Fruit fly (Drosophila melanogaster): ENCODE data around the gene CG31704.

The CG31704 gene

DNA sequence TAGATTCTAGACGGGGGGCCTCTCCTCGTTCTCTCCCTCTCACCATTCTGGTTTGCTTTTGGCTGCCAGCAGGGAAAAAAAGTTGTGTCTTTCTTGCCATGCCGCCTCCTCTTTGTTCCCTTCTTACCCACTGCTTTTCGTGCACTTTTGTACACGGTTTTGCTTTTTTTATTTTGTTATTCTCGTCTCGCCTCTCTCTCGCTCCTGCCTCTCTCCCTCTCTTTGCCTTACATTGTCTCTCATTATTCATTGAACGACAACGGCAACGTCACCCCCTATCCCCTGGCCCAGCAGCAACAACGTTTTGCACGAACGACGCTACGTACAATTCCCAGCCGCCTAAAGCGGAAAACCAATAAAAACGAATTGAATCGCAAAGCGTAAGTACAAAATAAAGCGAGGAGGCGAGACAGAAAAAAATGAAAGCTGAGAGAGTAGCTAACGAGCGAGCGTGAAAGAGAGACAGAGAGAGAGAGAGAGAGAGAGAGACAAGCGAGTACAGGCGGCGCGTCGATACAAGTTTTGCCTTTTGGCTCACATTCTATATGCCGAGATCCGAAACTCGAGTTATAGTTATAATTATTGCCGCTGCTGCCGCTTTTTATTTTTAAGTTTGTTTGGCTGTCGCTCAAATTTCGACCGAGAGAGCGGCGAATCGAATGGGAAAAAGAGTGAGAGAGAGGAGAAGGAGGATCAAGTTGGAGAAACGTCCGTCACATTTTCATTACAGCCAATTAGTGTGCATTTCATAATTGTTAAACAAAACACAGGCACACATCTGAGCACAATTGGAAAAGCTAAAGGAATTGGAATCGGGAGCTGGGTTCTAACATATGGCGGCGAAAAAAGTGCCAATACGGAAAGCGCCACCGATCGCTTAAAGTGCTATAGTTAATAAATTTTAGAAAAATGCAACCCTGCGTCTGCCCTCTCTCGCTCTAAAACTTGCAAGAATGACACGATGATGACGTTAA, 33.5 kb upstream of the CG31704 start (continued):
- TF ChIP-seq CG34224 (GFP tag; IDR thresholded peaks at IDR 0.05; ENCODE audit: partially characterized antibody) (peak; percentile 45; the same call in 2 of the 3 replicates), Adf1 (GFP tag; IDR thresholded peaks at IDR 0.05) (peak; percentile 81), Usf (GFP tag; optimal IDR thresholded peaks at IDR 0.05) (no peak), Doc2 (GFP tag; IDR thresholded peaks at IDR 0.05) (no peak), Mes4 (GFP tag; optimal IDR thresholded peaks at IDR 0.05) (no peak), Jarid2 (GFP tag; optimal IDR thresholded peaks at IDR 0.05) (no peak), chinmo (GFP tag; IDR thresholded peaks at IDR 0.05; ENCODE audit: partially characterized antibody) (peak; percentile 91; the same call in 2 of the 4 replicates), aop (GFP tag; IDR thresholded peaks at IDR 0.05) (no peak), kni (GFP tag; optimal IDR thresholded peaks at IDR 0.05) (peak; percentile 63), CG8478 (optimal IDR thresholded peaks at IDR 0.05) (peak; percentile 64), Mad (GFP tag; optimal IDR thresholded peaks at IDR 0.05) (no peak), Med (GFP tag) (peak; percentile 87), Vsx1 (GFP tag; optimal IDR thresholded peaks at IDR 0.05) (peak; percentile 70), mirr (GFP tag; optimal IDR thresholded peaks at IDR 0.05) (peak; percentile 78), zfh2 (GFP tag; optimal IDR thresholded peaks at IDR 0.05) (no peak), CG32772 (GFP tag; IDR thresholded peaks at IDR 0.05) (peak; percentile 52), cas (GFP tag; IDR thresholded peaks at IDR 0.05) (no peak), hbn (GFP tag; IDR thresholded peaks at IDR 0.05; ENCODE audit: partially characterized antibody) (peak; percentile 45; the same call in 1 of the 2 replicates), gcm2 (GFP tag; optimal IDR thresholded peaks at IDR 0.05) (no peak), da (GFP tag; optimal IDR thresholded peaks at IDR 0.05) (no peak), CG13296 (GFP tag; optimal IDR thresholded peaks at IDR 0.05) (no peak), Gsc (GFP tag; IDR thresholded peaks at IDR 0.05) (no peak), Awh (GFP tag; IDR thresholded peaks at IDR 0.05) (0 out of 2 replicates have a peak, but pooled peaks have one; percentile 15), sens (GFP tag) (peak; percentile 82), CG2129 (GFP tag; IDR thresholded peaks at IDR 0.05; ENCODE audit: partially characterized antibody) (no peak), CG9797 (GFP tag; optimal IDR thresholded peaks at IDR 0.05) (no peak), CG17829 (tag; optimal IDR thresholded peaks at IDR 0.05) (no peak), ab (GFP tag; optimal IDR thresholded peaks at IDR 0.05) (peak; percentile 18), PHDP (tag; optimal IDR thresholded peaks at IDR 0.05) (no peak), Atf6 (GFP tag; IDR thresholded peaks at IDR 0.05) (0 out of 2 replicates have a peak, but pooled peaks have one; percentile 12), odd (GFP tag; optimal IDR thresholded peaks at IDR 0.05) (peak; percentile 22), CG8765 (GFP tag; IDR thresholded peaks at IDR 0.05) (no peak), CG12659 (GFP tag; optimal IDR thresholded peaks at IDR 0.05) (peak; percentile 6), CG8944 (GFP tag; optimal IDR thresholded peaks at IDR 0.05) (no peak), luna (GFP tag; optimal IDR thresholded peaks at IDR 0.05) (no peak), wek (GFP tag; optimal IDR thresholded peaks at IDR 0.05) (no peak), ato (GFP tag; IDR thresholded peaks at IDR 0.05; ENCODE audit: partially characterized antibody) (peak; percentile 7; the same call in 1 of the 2 replicates), jumu (GFP tag; optimal IDR thresholded peaks at IDR 0.05) (no peak), cwo (GFP tag; optimal IDR thresholded peaks at IDR 0.05) (no peak), CG7839 (tag; optimal IDR thresholded peaks at IDR 0.05) (peak; percentile 2), bsh (GFP tag; optimal IDR thresholded peaks at IDR 0.05) (peak in 1 of 2 experiments; percentile 82), CG33557 (GFP tag; optimal IDR thresholded peaks at IDR 0.05) (no peak), tna (GFP tag; IDR thresholded peaks at IDR 0.05; ENCODE audit: partially characterized antibody) (no peak), sim (GFP tag; IDR thresholded peaks at IDR 0.05) (no peak), CG7963 (GFP tag; IDR thresholded peaks at IDR 0.05; ENCODE audit: partially characterized antibody) (no peak), CG2120 (GFP tag; optimal IDR thresholded peaks at IDR 0.05) (peak; percentile 3), chn (GFP tag; optimal IDR thresholded peaks at IDR 0.05) (peak; percentile 22), CG2712 (tag; optimal IDR thresholded peaks at IDR 0.05) (peak; percentile 33)
